Worm (Caenorhabditis elegans) whole organism, young adult: ENCODE results near the gene F38B6.2.

ENCODE experiments used
- D2030.7 ChIP-seq: fragments of 200-800 bp; sonication (Bioruptor generic); IDR thresholded peaks from 2 replicates; pipeline ENCODE4 v1.3.6; 2022; ENCODE audit warnings: missing genetic modification reagents, missing genetic modification characterization, missing compliant biosample characterization
- F10E7.11 ChIP-seq: sonication (generic microtip); optimal IDR thresholded peaks from 2 replicates; lab custom pipeline; 2017; ENCODE audit warnings: mild to moderate bottlenecking, missing genetic modification characterization, moderate library complexity, missing compliant biosample characterization
- F22D6.2 ChIP-seq: sonication (generic microtip); optimal IDR thresholded peaks from 2 replicates; lab custom pipeline; 2016; ENCODE audit warnings: mild to moderate bottlenecking, missing genetic modification characterization, missing compliant biosample characterization
- F37B4.10 ChIP-seq: fragments of 200-800 bp; sonication (Bioruptor generic); IDR thresholded peaks from 2 replicates; pipeline ENCODE4 v1.3.6; 2022; ENCODE audit warnings: missing genetic modification characterization, missing compliant biosample characterization
- T26A5.8 ChIP-seq: sonication (generic microtip); optimal IDR thresholded peaks from 2 replicates; lab custom pipeline; 2016; ENCODE audit warnings: missing genetic modification characterization, missing compliant biosample characterization
- Y53F4B.3 ChIP-seq: fragments of 200-800 bp; sonication (Bioruptor generic); IDR thresholded peaks from 2 replicates; pipeline ENCODE4 v1.3.6; 2022; ENCODE audit warnings: missing genetic modification reagents, missing genetic modification characterization, missing compliant biosample characterization
- Y53G8AR.9 ChIP-seq: fragments of 200-800 bp; sonication (Bioruptor generic); conservative IDR thresholded peaks from 2 replicates; pipeline ENCODE4 v1.3.6; 2022; ENCODE audit warnings: missing genetic modification reagents, missing genetic modification characterization, missing compliant biosample characterization
- Y67H2A.10 ChIP-seq: fragments of 200-800 bp; sonication (Bioruptor generic); conservative IDR thresholded peaks from 2 replicates; pipeline ENCODE4 v1.3.6; 2022; ENCODE audit warnings: missing genetic modification reagents, missing genetic modification characterization, missing compliant biosample characterization
- Y95B8A.8 ChIP-seq: fragments of 200-800 bp; sonication (Bioruptor generic); IDR thresholded peaks from 2 replicates; pipeline ENCODE4 v1.3.6; 2022; ENCODE audit warnings: missing genetic modification reagents, missing genetic modification characterization, missing compliant biosample characterization
- ama-1 ChIP-seq, 3 experiments: fragments of 150-350 bp in 1 of 3; sonication (generic microtip) in 2 of 3; optimal IDR thresholded peaks; 2 replicates each; lab custom pipeline; 2014 to 2018; ENCODE audit warnings: missing biosample characterization in 2 of 3, missing genetic modification characterization in 2 of 3, missing genetic modification reagents in 2 of 3
- athp-1 ChIP-seq: sonication (generic microtip); optimal IDR thresholded peaks from 2 replicates; lab custom pipeline; 2017; ENCODE audit warnings: mild to moderate bottlenecking, missing genetic modification characterization, missing compliant biosample characterization
- ccch-3 ChIP-seq: fragments of 200-800 bp; sonication (Bioruptor generic); optimal IDR thresholded peaks from 2 replicates; lab custom pipeline; 2018; ENCODE audit warnings: mild to moderate bottlenecking, missing genetic modification characterization, missing compliant biosample characterization
- cebp-1 ChIP-seq, 2 experiments: fragments of 200-800 bp in 1 of 2; sonication (Bioruptor generic) in 1 of 2; sonication (generic microtip) in 1 of 2; IDR thresholded peaks in 1 of 2; optimal IDR thresholded peaks in 1 of 2; 2 replicates each; pipeline versions ENCODE4 v1.3.6 to Lab custom; 2017 to 2022; ENCODE audit warnings: missing compliant biosample characterization in 2 of 2, missing genetic modification characterization in 2 of 2, mild to moderate bottlenecking in 1 of 2, missing genetic modification reagents in 1 of 2, moderate library complexity in 1 of 2
- ceh-79 ChIP-seq: sonication (generic microtip); optimal IDR thresholded peaks from 2 replicates; lab custom pipeline; 2017; ENCODE audit warnings: mild to moderate bottlenecking, missing genetic modification characterization, missing compliant biosample characterization
- ceh-91 ChIP-seq: fragments of 200-800 bp; sonication (Bioruptor generic); IDR thresholded peaks from 2 replicates; pipeline ENCODE4 v1.3.6; 2022; ENCODE audit warnings: missing genetic modification reagents, missing genetic modification characterization, missing compliant biosample characterization
- dox-1 ChIP-seq: fragments of 200-800 bp; sonication (Bioruptor generic); IDR thresholded peaks from 2 replicates; pipeline ENCODE4 v1.3.6; 2022; ENCODE audit warnings: missing genetic modification reagents, missing genetic modification characterization, missing compliant biosample characterization
- egl-44 ChIP-seq: fragments of 200-800 bp; sonication (Bioruptor generic); IDR thresholded peaks from 2 replicates; pipeline ENCODE4 v1.3.6; 2022; ENCODE audit warnings: missing genetic modification reagents, missing genetic modification characterization, missing compliant biosample characterization
- let-526 ChIP-seq: fragments of 200-800 bp; sonication (Bioruptor generic); IDR thresholded peaks from 2 replicates; pipeline ENCODE4 v1.3.6; 2022; ENCODE audit warnings: missing genetic modification reagents, missing genetic modification characterization, missing compliant biosample characterization
- lin-26 ChIP-seq: fragments of 200-800 bp; sonication (Bioruptor generic); IDR thresholded peaks from 2 replicates; pipeline ENCODE4 v1.3.6; 2022; ENCODE audit warnings: missing genetic modification reagents, missing genetic modification characterization, missing compliant biosample characterization
- lin-40 ChIP-seq: sonication (generic microtip); optimal IDR thresholded peaks from 2 replicates; lab custom pipeline; 2016; ENCODE audit warnings: missing genetic modification characterization, mild to moderate bottlenecking, missing compliant biosample characterization, missing genotype, missing genetic modification reagents
- lin-54 ChIP-seq: fragments of 200-800 bp; sonication (Bioruptor generic); optimal IDR thresholded peaks from 2 replicates; lab custom pipeline; 2018; ENCODE audit warnings: mild to moderate bottlenecking, missing genetic modification characterization, missing compliant biosample characterization
- lir-1 ChIP-seq: fragments of 200-800 bp; sonication (Bioruptor generic); conservative IDR thresholded peaks from 2 replicates; pipeline ENCODE4 v1.3.6; 2022; ENCODE audit warnings: missing genetic modification reagents, missing genetic modification characterization, missing compliant biosample characterization
- lsl-1 ChIP-seq: fragments of 200-800 bp; sonication (Bioruptor generic); optimal IDR thresholded peaks from 2 replicates; lab custom pipeline; 2018; ENCODE audit warnings: mild to moderate bottlenecking, missing genetic modification characterization, moderate library complexity, missing compliant biosample characterization
- madf-10 ChIP-seq: sonication (generic microtip); optimal IDR thresholded peaks from 2 replicates; lab custom pipeline; 2016; ENCODE audit warnings: mild to moderate bottlenecking, missing genetic modification characterization, missing compliant biosample characterization
- madf-3 ChIP-seq: fragments of 200-800 bp; sonication (Bioruptor generic); IDR thresholded peaks from 2 replicates; pipeline ENCODE4 v1.3.6; 2022; ENCODE audit warnings: missing genetic modification reagents, missing genetic modification characterization, missing compliant biosample characterization
- mcd-1 ChIP-seq: fragments of 200-800 bp; sonication (Bioruptor generic); IDR thresholded peaks from 2 replicates; pipeline ENCODE4 v1.3.6; 2022; ENCODE audit warnings: missing genetic modification reagents, missing genetic modification characterization, missing compliant biosample characterization
- nhr-120 ChIP-seq: fragments of 200-800 bp; sonication (Bioruptor generic); IDR thresholded peaks from 2 replicates; pipeline ENCODE4 v1.3.6; 2022; ENCODE audit warnings: missing genetic modification characterization, missing compliant biosample characterization
- nhr-179 ChIP-seq: sonication (generic microtip); optimal IDR thresholded peaks from 2 replicates; lab custom pipeline; 2016; ENCODE audit warnings: mild to moderate bottlenecking, missing genetic modification characterization, missing compliant biosample characterization
- nhr-27 ChIP-seq: fragments of 200-800 bp; sonication (Bioruptor generic); optimal IDR thresholded peaks from 2 replicates; lab custom pipeline; 2018; ENCODE audit warnings: mild to moderate bottlenecking, missing genetic modification characterization, moderate library complexity, missing compliant biosample characterization
- nhr-80 ChIP-seq: sonication (generic microtip); optimal IDR thresholded peaks from 2 replicates; lab custom pipeline; 2016; ENCODE audit warnings: missing genetic modification characterization, missing compliant biosample characterization
- pbrm-1 ChIP-seq: fragments of 200-800 bp; sonication (Bioruptor generic); IDR thresholded peaks from 2 replicates; pipeline ENCODE4 v1.3.6; 2022; ENCODE audit warnings: missing genetic modification reagents, missing genetic modification characterization, missing compliant biosample characterization
- rec-8 ChIP-seq, 2 experiments: sonication (generic microtip); optimal IDR thresholded peaks; 2 replicates each; lab custom pipeline; 2016; ENCODE audit warnings: mild to moderate bottlenecking in 2 of 2, missing genetic modification characterization in 2 of 2, missing genetic modification reagents in 2 of 2, missing genotype in 2 of 2, missing biosample characterization in 1 of 2, missing compliant biosample characterization in 1 of 2, moderate library complexity in 1 of 2
- repo-1 ChIP-seq: sonication (generic microtip); optimal IDR thresholded peaks from 2 replicates; lab custom pipeline; 2017; ENCODE audit warnings: mild to moderate bottlenecking, missing genetic modification characterization, missing compliant biosample characterization
- sdz-38 ChIP-seq: sonication (generic microtip); optimal IDR thresholded peaks from 2 replicates; lab custom pipeline; 2016; ENCODE audit warnings: missing genotype, missing genetic modification characterization, missing compliant biosample characterization
- snpc-3.4 ChIP-seq: sonication (generic microtip); optimal IDR thresholded peaks from 2 replicates; lab custom pipeline; 2017; ENCODE audit warnings: missing genetic modification characterization, mild to moderate bottlenecking, missing compliant biosample characterization, antibody characterized with exemption, moderate library complexity, missing genotype, missing genetic modification reagents
- somi-1 ChIP-seq: fragments of 200-800 bp; sonication (Bioruptor generic); optimal IDR thresholded peaks from 2 replicates; lab custom pipeline; 2018; ENCODE audit warnings: mild to moderate bottlenecking, missing genetic modification characterization, missing compliant biosample characterization
- tlf-1 ChIP-seq: fragments of 200-800 bp; sonication (Bioruptor generic); optimal IDR thresholded peaks from 2 replicates; lab custom pipeline; 2018; ENCODE audit warnings: mild to moderate bottlenecking, missing genetic modification characterization, missing compliant biosample characterization
- unc-62 ChIP-seq: fragments of 150-350 bp; optimal IDR thresholded peaks from 2 replicates; lab custom pipeline; 2014; ENCODE audit warnings: missing biosample characterization, missing genetic modification reagents, missing genetic modification characterization
- ztf-18 ChIP-seq: sonication (generic microtip); optimal IDR thresholded peaks from 2 replicates; lab custom pipeline; 2016; ENCODE audit warnings: missing genotype, mild to moderate bottlenecking, missing genetic modification characterization, missing compliant biosample characterization
- ztf-26 ChIP-seq: sonication (generic microtip); optimal IDR thresholded peaks from 2 replicates; lab custom pipeline; 2017; ENCODE audit warnings: missing genetic modification characterization, missing compliant biosample characterization
- ztf-28 ChIP-seq: fragments of 200-800 bp; sonication (Bioruptor generic); IDR thresholded peaks from 2 replicates; pipeline ENCODE4 v1.3.6; 2022; ENCODE audit warnings: missing genetic modification reagents, missing genetic modification characterization, missing compliant biosample characterization

Gene F38B6.2

DNA sequence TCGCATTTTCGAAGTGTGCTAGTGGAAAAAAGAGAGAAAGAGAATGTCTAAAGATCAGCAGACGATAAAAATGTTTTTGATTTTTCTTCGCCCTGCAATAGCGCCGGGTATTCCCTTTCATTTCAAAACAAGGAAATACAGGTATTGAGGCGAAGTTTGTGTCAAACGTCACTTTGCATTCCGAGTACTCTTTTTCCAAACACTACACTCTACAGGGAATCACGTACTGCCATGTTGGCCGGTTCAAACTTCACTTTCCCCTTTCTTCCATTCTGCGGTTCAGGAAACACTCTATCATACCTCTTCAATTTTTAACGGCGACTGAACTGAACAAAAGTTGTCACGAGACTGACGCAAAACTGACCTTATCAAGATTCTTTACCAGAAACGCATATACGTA lies 40.2 kb downstream of the F38B6.2 start:
- no peak for TF ChIP-seq lin-26 (GFP tag; lab: Robert Waterston, UW)
- no peak for TF ChIP-seq ama-1 (optimal IDR thresholded peaks at IDR 0.05; lab: Kevin White, UChicago)
- TF ChIP-seq ama-1 (GFP tag; optimal IDR thresholded peaks at IDR 0.05; lab: Kevin White, UChicago): no peak
- no peak for TF ChIP-seq lin-54
- TF ChIP-seq sdz-38 (tag; lab: Kevin White, UChicago): no peak
- TF ChIP-seq Y53F4B.3: no peak
- TF ChIP-seq F10E7.11: no peak
- no peak for TF ChIP-seq tlf-1
- no peak for TF ChIP-seq snpc-3.4 (tag; lab: Kevin White, UChicago)
- no peak for TF ChIP-seq nhr-120 (GFP tag; lab: Robert Waterston, UW)

DNA sequence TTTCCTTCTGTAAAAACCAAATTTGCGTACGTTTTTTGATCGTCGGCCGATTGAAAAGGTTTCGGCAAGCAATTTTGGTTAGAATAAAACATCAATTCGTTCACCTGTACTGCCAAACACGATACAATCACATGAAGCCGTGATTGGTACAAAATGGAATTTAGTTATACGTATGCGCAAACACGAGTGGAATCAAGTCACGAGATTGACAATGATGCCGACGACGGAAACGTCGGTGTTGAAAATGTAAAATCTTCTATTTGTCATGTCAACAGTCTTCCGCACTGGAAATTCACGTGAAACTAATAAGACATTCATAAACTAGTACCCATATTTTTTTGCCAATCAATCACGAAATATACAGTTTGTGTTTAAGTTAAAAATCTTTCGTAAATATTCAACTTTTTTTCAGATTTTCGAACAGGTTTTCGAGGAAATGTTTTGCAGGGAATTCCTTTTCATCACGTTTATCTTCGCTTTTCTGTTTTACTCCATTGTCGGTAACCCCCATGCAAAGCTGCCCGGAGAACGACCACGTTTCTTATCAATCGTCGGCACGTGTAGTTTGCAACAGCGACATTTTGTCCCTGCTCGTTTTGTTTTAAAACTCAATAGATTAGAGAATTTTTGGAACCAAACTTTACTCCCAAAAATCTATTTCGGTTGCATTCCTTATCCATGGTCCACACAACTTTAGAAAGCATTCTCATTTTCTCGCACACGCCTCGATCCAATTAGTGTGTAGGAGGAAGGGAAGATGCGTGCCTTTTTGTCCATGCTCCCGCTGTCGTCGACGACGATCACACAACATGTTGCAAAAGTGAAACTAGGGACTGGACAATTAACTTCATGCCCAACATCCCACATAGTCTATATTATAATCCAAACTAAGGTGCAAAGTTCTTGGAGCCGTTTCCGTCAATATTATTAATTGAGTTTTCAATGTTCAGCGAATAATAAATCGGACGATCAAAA lies 41.0 kb downstream of the F38B6.2 start:
- TF ChIP-seq ceh-91 (GFP tag; lab: Robert Waterston, UW) (no peak), nhr-179 (tag; lab: Kevin White, UChicago) (no peak), athp-1 (no peak), repo-1 (peak; percentile 5), ceh-79 (tag; lab: Kevin White, UChicago) (no peak), lir-1 (GFP tag; lab: Robert Waterston, UW) (no peak), unc-62 (GFP tag; lab: Kevin White, UChicago) (no peak), let-526 (GFP tag; lab: Robert Waterston, UW) (no peak), F22D6.2 (tag; lab: Kevin White, UChicago) (no peak), madf-10 (tag; lab: Kevin White, UChicago) (no peak), D2030.7 (GFP tag; lab: Robert Waterston, UW) (no peak), T26A5.8 (tag; lab: Kevin White, UChicago) (no peak), egl-44 (GFP tag; lab: Robert Waterston, UW) (no peak), ztf-28 (no peak), cebp-1 (GFP tag; IDR thresholded peaks at IDR 0.05; lab: Robert Waterston, UW) (no peak), cebp-1 (tag; optimal IDR thresholded peaks at IDR 0.05; lab: Kevin White, UChicago) (peak; percentile 31), rec-8 (tag; optimal IDR thresholded peaks at IDR 0.05; lab: Kevin White, UChicago) (no peak), dox-1 (GFP tag; lab: Robert Waterston, UW) (0 out of 2 replicates have a peak, but pooled peaks have one; percentile 10), lsl-1 (no peak), ztf-18 (no peak), nhr-80 (peak; percentile 34), somi-1 (GFP tag; lab: Kevin White, UChicago) (peak; percentile 62), pbrm-1 (GFP tag; lab: Robert Waterston, UW) (no peak), Y53G8AR.9 (GFP tag; lab: Robert Waterston, UW) (no peak), ztf-26 (tag; lab: Kevin White, UChicago) (peak; percentile 51), lin-40 (tag; lab: Kevin White, UChicago) (peak; percentile 22), mcd-1 (GFP tag; lab: Robert Waterston, UW) (0 out of 2 replicates have a peak, but pooled peaks have one; percentile 12), nhr-27 (tag; lab: Kevin White, UChicago) (no peak), madf-3 (no peak), Y67H2A.10 (no peak), Y95B8A.8 (GFP tag; lab: Robert Waterston, UW) (no peak), ccch-3 (no peak), F37B4.10 (GFP tag; lab: Robert Waterston, UW) (0 out of 2 replicates have a peak, but pooled peaks have one; percentile 51)
